Fruit fly (Drosophila melanogaster) whole organism, prepupa: ENCODE results near the gene CG3091.

Source experiments
- CG10631 ChIP-seq: fragments of 200-800 bp; sonication (Bioruptor generic); optimal IDR thresholded peaks from 2 replicates; lab custom pipeline; 2016; ENCODE audit warnings: missing biosample characterization, missing genetic modification characterization
- CG10669 ChIP-seq: fragments of 200-800 bp; sonication (Bioruptor generic); optimal IDR thresholded peaks from 3 replicates; lab custom pipeline; 2018; ENCODE audit warnings: missing biosample characterization, mild to moderate bottlenecking, missing genetic modification characterization, moderate library complexity
- CG11294 ChIP-seq: fragments of 200-800 bp; sonication (Bioruptor generic); IDR thresholded peaks from 2 replicates; pipeline ENCODE4 v1.3.6; 2022; ENCODE audit warnings: missing biosample characterization, missing genetic modification characterization
- CG11902 ChIP-seq: fragments of 200-800 bp; sonication (Bioruptor generic); optimal IDR thresholded peaks from 3 replicates; lab custom pipeline; 2016; ENCODE audit warnings: missing biosample characterization, missing genetic modification characterization
- CG15336 ChIP-seq: fragments of 200-800 bp; sonication (Bioruptor generic); IDR thresholded peaks from 2 replicates; pipeline ENCODE4 v1.3.6; 2022; ENCODE audit warnings: missing biosample characterization, missing genetic modification characterization
- CG1621 ChIP-seq: fragments of 200-800 bp; sonication (Bioruptor generic); optimal IDR thresholded peaks from 3 replicates; lab custom pipeline; 2018; ENCODE audit warnings: missing biosample characterization, mild to moderate bottlenecking, missing genetic modification characterization
- CG31627 ChIP-seq: fragments of 200-800 bp; sonication (Bioruptor generic); optimal IDR thresholded peaks from 3 replicates; lab custom pipeline; 2016; ENCODE audit warnings: missing biosample characterization, missing genetic modification characterization
- CG32006 ChIP-seq: fragments of 200-800 bp; sonication (Bioruptor generic); optimal IDR thresholded peaks from 3 replicates; lab custom pipeline; 2017; ENCODE audit warnings: missing biosample characterization, mild to moderate bottlenecking, missing genetic modification characterization
- CG3919 ChIP-seq: fragments of 200-800 bp; sonication (Bioruptor generic); optimal IDR thresholded peaks from 3 replicates; lab custom pipeline; 2016; ENCODE audit warnings: missing biosample characterization, missing genetic modification characterization
- CG4318 ChIP-seq: fragments of 200-800 bp; sonication (Bioruptor generic); optimal IDR thresholded peaks from 3 replicates; lab custom pipeline; 2017; ENCODE audit warnings: missing biosample characterization, mild to moderate bottlenecking, missing genetic modification characterization
- CG6163 ChIP-seq: fragments of 200-800 bp; sonication (Bioruptor generic); IDR thresholded peaks from 3 replicates; pipeline ENCODE4 v1.3.6; 2022; ENCODE audit warnings: missing biosample characterization, missing genetic modification characterization
- CG6276 ChIP-seq: fragments of 200-800 bp; sonication (Bioruptor generic); optimal IDR thresholded peaks from 2 replicates; lab custom pipeline; 2017; ENCODE audit warnings: missing biosample characterization, mild to moderate bottlenecking, missing genetic modification characterization
- CG6792 ChIP-seq: fragments of 200-800 bp; sonication (Bioruptor generic); optimal IDR thresholded peaks from 3 replicates; lab custom pipeline; 2016; ENCODE audit warnings: missing biosample characterization, missing genetic modification characterization
- CG6808 ChIP-seq: fragments of 200-800 bp; sonication (Bioruptor generic); optimal IDR thresholded peaks from 3 replicates; lab custom pipeline; 2017; ENCODE audit warnings: missing biosample characterization, missing genetic modification characterization, mild to moderate bottlenecking, moderate library complexity, missing genetic modification reagents
- CG6854 ChIP-seq: fragments of 200-800 bp; sonication (Bioruptor generic); optimal IDR thresholded peaks from 2 replicates; lab custom pipeline; 2017; ENCODE audit warnings: missing biosample characterization, mild to moderate bottlenecking, missing genetic modification characterization
- CG7368 ChIP-seq: fragments of 200-800 bp; sonication (Bioruptor generic); optimal IDR thresholded peaks from 3 replicates; lab custom pipeline; 2016; ENCODE audit warnings: missing biosample characterization, missing genetic modification characterization
- CG8119 ChIP-seq: fragments of 200-800 bp; sonication (Bioruptor generic); IDR thresholded peaks from 3 replicates; pipeline ENCODE4 v1.3.6; 2022; ENCODE audit warnings: missing biosample characterization, missing genetic modification characterization
- CG8319 ChIP-seq: fragments of 200-800 bp; sonication (Bioruptor generic); optimal IDR thresholded peaks from 3 replicates; lab custom pipeline; 2016; ENCODE audit warnings: missing biosample characterization, missing genetic modification characterization
- CG8632 ChIP-seq: fragments of 200-800 bp; sonication (Bioruptor generic); optimal IDR thresholded peaks from 3 replicates; lab custom pipeline; 2016; ENCODE audit warnings: missing biosample characterization, missing genetic modification characterization
- CG9139 ChIP-seq: fragments of 200-800 bp; sonication (Bioruptor generic); optimal IDR thresholded peaks from 3 replicates; lab custom pipeline; 2017; ENCODE audit warnings: missing biosample characterization, mild to moderate bottlenecking, missing genetic modification characterization
- Eip75B ChIP-seq: fragments of 200-800 bp; sonication (Bioruptor generic); optimal IDR thresholded peaks from 3 replicates; lab custom pipeline; 2016; ENCODE audit warnings: missing biosample characterization, missing genetic modification characterization
- Eip78C ChIP-seq: fragments of 200-800 bp; sonication (Bioruptor generic); peaks from one replicate; lab custom pipeline; 2016; ENCODE audit warnings: missing biosample characterization, missing genetic modification characterization
- Eip93F ChIP-seq: fragments of 200-800 bp; sonication (Bioruptor generic); optimal IDR thresholded peaks from 2 replicates; lab custom pipeline; 2016; ENCODE audit warnings: missing biosample characterization, mild to moderate bottlenecking, missing genetic modification characterization
- Ets96B ChIP-seq: fragments of 200-800 bp; optimal IDR thresholded peaks from 2 replicates; lab custom pipeline; 2019; ENCODE audit warnings: missing biosample characterization, mild to moderate bottlenecking, missing genetic modification characterization, moderate library complexity
- Gug ChIP-seq: fragments of 200-800 bp; sonication (Bioruptor generic); IDR thresholded peaks from 2 replicates; pipeline ENCODE4 v1.3.6; 2022; ENCODE audit warnings: missing biosample characterization, missing genetic modification characterization
- Hr4 ChIP-seq: fragments of 200-800 bp; sonication (Bioruptor generic); optimal IDR thresholded peaks from 3 replicates; lab custom pipeline; 2016; ENCODE audit warnings: missing biosample characterization, missing genetic modification characterization
- Lpt ChIP-seq: fragments of 200-800 bp; sonication (Bioruptor generic); optimal IDR thresholded peaks from 3 replicates; lab custom pipeline; 2016; ENCODE audit warnings: missing biosample characterization, missing genetic modification characterization
- OdsH ChIP-seq: fragments of 200-800 bp; sonication (Bioruptor generic); optimal IDR thresholded peaks from 3 replicates; lab custom pipeline; 2016; ENCODE audit warnings: missing biosample characterization, missing genetic modification characterization
- Smox ChIP-seq: fragments of 200-800 bp; sonication (Bioruptor generic); optimal IDR thresholded peaks from 3 replicates; lab custom pipeline; 2016; ENCODE audit warnings: missing biosample characterization, missing genetic modification characterization
- Sox102F ChIP-seq: fragments of 200-800 bp; sonication (Bioruptor generic); optimal IDR thresholded peaks from 2 replicates; lab custom pipeline; 2016; ENCODE audit warnings: missing biosample characterization, mild to moderate bottlenecking, missing genetic modification characterization
- Sox14 ChIP-seq: fragments of 200-800 bp; sonication (Bioruptor generic); optimal IDR thresholded peaks from 3 replicates; lab custom pipeline; 2016; ENCODE audit warnings: missing biosample characterization, missing genetic modification characterization
- achi ChIP-seq: fragments of 200-800 bp; sonication (Bioruptor generic); optimal IDR thresholded peaks from 3 replicates; lab custom pipeline; 2016; ENCODE audit warnings: missing biosample characterization, missing genetic modification characterization
- acj6 ChIP-seq: fragments of 200-800 bp; sonication (Bioruptor generic); optimal IDR thresholded peaks from 3 replicates; lab custom pipeline; 2016; ENCODE audit warnings: missing biosample characterization, missing genetic modification characterization
- cyc ChIP-seq: fragments of 200-800 bp; sonication (Bioruptor generic); optimal IDR thresholded peaks from 3 replicates; lab custom pipeline; 2016; ENCODE audit warnings: missing biosample characterization, missing genetic modification characterization
- dsx ChIP-seq: fragments of 200-800 bp; optimal IDR thresholded peaks from 3 replicates; lab custom pipeline; 2019; ENCODE audit warnings: missing biosample characterization, mild to moderate bottlenecking, missing genetic modification characterization, moderate library complexity; ENCODE audit not compliant: poor library complexity, severe bottlenecking
- eg ChIP-seq: fragments of 200-800 bp; sonication (Bioruptor generic); IDR thresholded peaks from 3 replicates; pipeline ENCODE4 v1.3.6; 2022; ENCODE audit warnings: missing biosample characterization, missing genetic modification characterization
- esn ChIP-seq: fragments of 200-800 bp; sonication (Bioruptor generic); optimal IDR thresholded peaks from 2 replicates; lab custom pipeline; 2016; ENCODE audit warnings: missing biosample characterization, mild to moderate bottlenecking, missing genetic modification characterization, moderate library complexity
- fd59A ChIP-seq: fragments of 200-800 bp; sonication (Bioruptor generic); optimal IDR thresholded peaks from 2 replicates; lab custom pipeline; 2017; ENCODE audit warnings: missing biosample characterization, mild to moderate bottlenecking, missing genetic modification characterization, missing genetic modification reagents
- fd85E ChIP-seq: fragments of 200-800 bp; sonication (Bioruptor generic); optimal IDR thresholded peaks from 3 replicates; lab custom pipeline; 2016; ENCODE audit warnings: missing biosample characterization, missing genetic modification characterization
- pdm3 ChIP-seq: fragments of 200-800 bp; sonication (Bioruptor generic); optimal IDR thresholded peaks from 3 replicates; lab custom pipeline; 2016; ENCODE audit warnings: missing biosample characterization, missing genetic modification characterization
- salr ChIP-seq, 2 experiments: fragments of 200-800 bp; sonication (Bioruptor generic); optimal IDR thresholded peaks; 3 replicates each; lab custom pipeline; 2016 to 2018; ENCODE audit warnings: missing biosample characterization in 2 of 2, missing genetic modification characterization in 2 of 2, mild to moderate bottlenecking in 1 of 2
- spab ChIP-seq: fragments of 200-800 bp; sonication (Bioruptor generic); optimal IDR thresholded peaks from 2 replicates; lab custom pipeline; 2017; ENCODE audit warnings: missing biosample characterization, mild to moderate bottlenecking, missing genetic modification characterization, missing genetic modification reagents
- ss ChIP-seq, 2 experiments: fragments of 200-800 bp; sonication (Bioruptor generic); optimal IDR thresholded peaks; 2 replicates in 1 of 2; 3 replicates in 1 of 2; lab custom pipeline; 2017 to 2018; ENCODE audit warnings: mild to moderate bottlenecking in 2 of 2, missing biosample characterization in 2 of 2, missing genetic modification characterization in 2 of 2, moderate library complexity in 1 of 2
- svp ChIP-seq: fragments of 200-800 bp; sonication (Bioruptor generic); peaks from one replicate; lab custom pipeline; 2016; ENCODE audit warnings: missing biosample characterization, missing genetic modification characterization
- topi ChIP-seq: fragments of 200-800 bp; sonication (Bioruptor generic); optimal IDR thresholded peaks from 3 replicates; lab custom pipeline; 2016; ENCODE audit warnings: missing biosample characterization, missing genetic modification characterization

CG3091 gene

dm6 chrX:2294474-2295434 is 40.8 kb upstream of the CG3091 start (continued):
- peak; percentile 40 to 43 for TF ChIP-seq ss (GFP tag; optimal IDR thresholded peaks at IDR 0.05; lab: Kevin White, UChicago)
- no peak for TF ChIP-seq CG4318 (GFP tag; lab: Kevin White, UChicago)
- peak; percentile 47 for TF ChIP-seq cyc (GFP tag; lab: Kevin White, UChicago)
- TF ChIP-seq CG1621, result peak; percentile 28
- peak; percentile 60 for TF ChIP-seq Smox
- peak; percentile 56 for TF ChIP-seq CG3919 (GFP tag; lab: Kevin White, UChicago)
- TF ChIP-seq Ets96B (tag; lab: Kevin White, UChicago), result peak; percentile 27
- no peak for TF ChIP-seq Eip93F
- TF ChIP-seq CG6808, result no peak
- peak; percentile 53 for TF ChIP-seq CG32006

dm6 chrX:2293294-2293988 is 39.4 kb upstream of the CG3091 start, which contains the start of gene CG2865:
Gene CG2865 (minus strand): TSS chrX:2293411.
- TF ChIP-seq Eip93F, result peak; percentile 83
- TF ChIP-seq Gug (GFP tag; lab: Robert Waterston, UW), result peak; percentile 81
- TF ChIP-seq Sox102F (GFP tag; lab: Kevin White, UChicago), result peak; percentile 96
- peak; percentile 93 for TF ChIP-seq OdsH
- peak; percentile 95 for TF ChIP-seq dsx (GFP tag; lab: Kevin White, UChicago)
- TF ChIP-seq CG3919 (GFP tag; lab: Kevin White, UChicago), result peak; percentile 94
- peak; percentile 93 for TF ChIP-seq achi (GFP tag; lab: Kevin White, UChicago)
- TF ChIP-seq CG6163, result peak; percentile 88
- peak; percentile 96 for TF ChIP-seq CG6276
- TF ChIP-seq salr (GFP tag; optimal IDR thresholded peaks at IDR 0.05; lab: Kevin White, UChicago), result peak; percentile 83 to 92
- TF ChIP-seq CG9139 (GFP tag; lab: Kevin White, UChicago), result peak; percentile 91
- TF ChIP-seq eg (GFP tag; lab: Robert Waterston, UW), result peak; percentile 92
- peak; percentile 97 for TF ChIP-seq CG6808
- peak; percentile 94 for TF ChIP-seq Lpt
- peak; percentile 96 for TF ChIP-seq Sox14 (GFP tag; lab: Kevin White, UChicago)
- peak; percentile 95 for TF ChIP-seq Eip75B (GFP tag; lab: Kevin White, UChicago)
- TF ChIP-seq Ets96B (tag; lab: Kevin White, UChicago), result peak; percentile 96
- TF ChIP-seq CG11294, result peak; percentile 86
- TF ChIP-seq CG32006, result peak; percentile 96
- TF ChIP-seq CG10669, result peak; percentile 96
- peak; percentile 94 for TF ChIP-seq Hr4
- peak; percentile 95 to 97 for TF ChIP-seq ss (GFP tag; optimal IDR thresholded peaks at IDR 0.05; lab: Kevin White, UChicago)
- peak; percentile 99 for TF ChIP-seq Eip78C (GFP tag; lab: Kevin White, UChicago)
- peak; percentile 96 for TF ChIP-seq CG8119 (GFP tag; lab: Robert Waterston, UW)
- peak; percentile 86 for TF ChIP-seq CG4318 (GFP tag; lab: Kevin White, UChicago)
- peak; percentile 94 for TF ChIP-seq CG1621
- TF ChIP-seq CG11902, result peak; percentile 82
- peak; percentile 95 for TF ChIP-seq CG15336 (GFP tag; lab: Robert Waterston, UW)
- TF ChIP-seq svp (GFP tag; lab: Kevin White, UChicago), result peak; percentile 97
- peak; percentile 77 for TF ChIP-seq fd85E
- peak; percentile 97 for TF ChIP-seq topi (GFP tag; lab: Kevin White, UChicago)
- peak; percentile 95 for TF ChIP-seq Smox
- TF ChIP-seq fd59A (GFP tag; lab: Kevin White, UChicago), result peak; percentile 93
- peak; percentile 95 for TF ChIP-seq CG31627 (GFP tag; lab: Kevin White, UChicago)
- TF ChIP-seq CG6792 (GFP tag; lab: Kevin White, UChicago), result peak; percentile 94
- peak; percentile 96 for TF ChIP-seq esn (GFP tag; lab: Kevin White, UChicago)
- peak; percentile 96 for TF ChIP-seq pdm3 (GFP tag; lab: Kevin White, UChicago)
- TF ChIP-seq acj6 (GFP tag; lab: Kevin White, UChicago), result peak; percentile 93
- TF ChIP-seq CG7368 (GFP tag; lab: Kevin White, UChicago), result peak; percentile 86
- TF ChIP-seq CG6854 (GFP tag; lab: Kevin White, UChicago), result peak; percentile 96
- peak; percentile 93 for TF ChIP-seq CG8632 (GFP tag; lab: Kevin White, UChicago)
- peak; percentile 91 for TF ChIP-seq CG10631 (GFP tag; lab: Kevin White, UChicago)
- peak; percentile 89 for TF ChIP-seq CG8319 (GFP tag; lab: Kevin White, UChicago)
- TF ChIP-seq spab (GFP tag; lab: Kevin White, UChicago), result peak; percentile 93
